Fruit fly (Drosophila melanogaster) whole organism, embryonic: ENCODE measurements around the gene CG42489.
A peak's percentile ranks its signal among the peaks of the same experiment; 100 is the strongest.

ENCODE experiments used
- Ada2b ChIP-seq: fragments of 200-800 bp; sonication (Bioruptor generic); IDR thresholded peaks from 2 replicates; pipeline ENCODE4 v1.3.6; 2022; ENCODE audit warnings: missing biosample characterization, missing genetic modification characterization
- Asciz ChIP-seq: fragments of 200-800 bp; sonication (Bioruptor generic); optimal IDR thresholded peaks from 2 replicates; lab custom pipeline; 2017; ENCODE audit warnings: missing biosample characterization, mild to moderate bottlenecking, missing genetic modification characterization, missing genetic modification reagents
- Atf-2 ChIP-seq: fragments of 200-800 bp; sonication (Bioruptor generic); optimal IDR thresholded peaks from 2 replicates; lab custom pipeline; 2016; ENCODE audit warnings: missing biosample characterization, missing genetic modification characterization
- Atf6 ChIP-seq: fragments of 200-800 bp; sonication (Bioruptor generic); IDR thresholded peaks from 2 replicates; pipeline ENCODE4 v1.3.6; 2022; ENCODE audit warnings: missing biosample characterization, missing genetic modification characterization
- CG10209 ChIP-seq: fragments of 200-800 bp; sonication (Bioruptor generic); optimal IDR thresholded peaks from 3 replicates; lab custom pipeline; 2017; ENCODE audit warnings: missing biosample characterization, mild to moderate bottlenecking, missing genetic modification characterization, missing genetic modification reagents
- CG10565 ChIP-seq: fragments of 200-800 bp; sonication (Bioruptor generic); optimal IDR thresholded peaks from 3 replicates; lab custom pipeline; 2016; ENCODE audit warnings: missing biosample characterization, mild to moderate bottlenecking, missing genetic modification characterization
- CG11247 ChIP-seq: fragments of 200-800 bp; sonication (Bioruptor generic); IDR thresholded peaks from 2 replicates; pipeline ENCODE4 v1.3.6; 2022; ENCODE audit warnings: missing biosample characterization, missing genetic modification characterization
- CG12155 ChIP-seq: fragments of 200-800 bp; sonication (Bioruptor generic); optimal IDR thresholded peaks from 3 replicates; lab custom pipeline; 2016; ENCODE audit warnings: missing biosample characterization, missing genetic modification characterization
- CG14441 ChIP-seq: fragments of 200-800 bp; sonication (Bioruptor generic); IDR thresholded peaks from 2 replicates; pipeline ENCODE4 v1.3.6; 2022; ENCODE audit warnings: missing biosample characterization, missing genetic modification characterization
- CG15073 ChIP-seq: fragments of 200-800 bp; sonication (Bioruptor generic); optimal IDR thresholded peaks from 2 replicates; lab custom pipeline; 2016; ENCODE audit warnings: missing biosample characterization, missing genetic modification characterization
- CG1603 ChIP-seq: fragments of 200-800 bp; sonication (Bioruptor generic); optimal IDR thresholded peaks from 2 replicates; lab custom pipeline; 2019; ENCODE audit warnings: missing biosample characterization, mild to moderate bottlenecking, missing genetic modification characterization, moderate library complexity
- CG16813 ChIP-seq: fragments of 200-800 bp; sonication (Bioruptor generic); IDR thresholded peaks from 3 replicates; pipeline ENCODE4 v1.3.6; 2022; ENCODE audit warnings: missing biosample characterization, missing genetic modification characterization; ENCODE audit not compliant: partially characterized antibody
- CG3995 ChIP-seq: fragments of 200-800 bp; sonication (Bioruptor generic); optimal IDR thresholded peaks from 3 replicates; lab custom pipeline; 2016; ENCODE audit warnings: missing biosample characterization, missing genetic modification characterization
- CG6854 ChIP-seq: fragments of 200-800 bp; sonication (Bioruptor generic); optimal IDR thresholded peaks from 3 replicates; lab custom pipeline; 2017; ENCODE audit warnings: missing biosample characterization, mild to moderate bottlenecking, missing genetic modification characterization
- CG7928 ChIP-seq: fragments of 200-800 bp; sonication (Bioruptor generic); optimal IDR thresholded peaks from 2 replicates; lab custom pipeline; 2017; ENCODE audit warnings: missing biosample characterization, mild to moderate bottlenecking, missing genetic modification characterization
- CG9876 ChIP-seq: fragments of 200-800 bp; sonication (Bioruptor generic); optimal IDR thresholded peaks from 2 replicates; lab custom pipeline; 2016; ENCODE audit warnings: missing biosample characterization, missing genetic modification characterization
- Ets97D ChIP-seq: fragments of 200-800 bp; sonication (Bioruptor generic); optimal IDR thresholded peaks from 3 replicates; lab custom pipeline; 2016; ENCODE audit warnings: missing biosample characterization, missing genetic modification characterization
- Fer3 ChIP-seq: fragments of 200-800 bp; sonication (Bioruptor generic); optimal IDR thresholded peaks from 2 replicates; lab custom pipeline; 2018; ENCODE audit warnings: missing biosample characterization, mild to moderate bottlenecking, missing genetic modification characterization, moderate library complexity
- GATAe ChIP-seq: fragments of 200-800 bp; sonication (Bioruptor generic); conservative IDR thresholded peaks from 2 replicates; pipeline ENCODE4 v1.3.6; 2022; ENCODE audit warnings: missing biosample characterization, missing genetic modification characterization
- HLH4C ChIP-seq: fragments of 200-800 bp; sonication (Bioruptor generic); IDR thresholded peaks from 3 replicates; pipeline ENCODE4 v1.3.6; 2022; ENCODE audit warnings: missing biosample characterization, missing genetic modification characterization; ENCODE audit not compliant: partially characterized antibody
- Hr51 ChIP-seq, 2 experiments: fragments of 200-800 bp; sonication (Bioruptor generic); optimal IDR thresholded peaks; 2 replicates in 1 of 2; 3 replicates in 1 of 2; lab custom pipeline; 2016 to 2018; ENCODE audit warnings: missing biosample characterization in 2 of 2, missing genetic modification characterization in 2 of 2, mild to moderate bottlenecking in 1 of 2, moderate library complexity in 1 of 2
- Jarid2 ChIP-seq: fragments of 200-800 bp; sonication (Bioruptor generic); optimal IDR thresholded peaks from 3 replicates; lab custom pipeline; 2017; ENCODE audit warnings: mild to moderate bottlenecking, missing biosample characterization, missing genetic modification reagents, missing genetic modification characterization
- Med ChIP-seq: fragments of 200-800 bp; sonication (Bioruptor generic); peaks from one replicate; lab custom pipeline; 2016; ENCODE audit warnings: missing biosample characterization, missing genetic modification characterization, mild to moderate bottlenecking, inconsistent platforms, moderate library complexity
- NK7.1 ChIP-seq: fragments of 200-800 bp; sonication (Bioruptor generic); optimal IDR thresholded peaks from 3 replicates; lab custom pipeline; 2016; ENCODE audit warnings: missing biosample characterization, missing genetic modification characterization
- Opbp ChIP-seq: fragments of 200-800 bp; sonication (Bioruptor generic); IDR thresholded peaks from 3 replicates; pipeline ENCODE4 v1.3.6; 2022; ENCODE audit warnings: missing biosample characterization, missing genetic modification characterization; ENCODE audit not compliant: partially characterized antibody
- Optix ChIP-seq: fragments of 200-800 bp; sonication (Bioruptor generic); IDR thresholded peaks from 3 replicates; pipeline ENCODE4 v1.3.6; 2022; ENCODE audit warnings: missing biosample characterization, missing genetic modification characterization
- Pdp1 ChIP-seq, 2 experiments: fragments of 200-800 bp; sonication (Bioruptor generic); optimal IDR thresholded peaks; 3 replicates each; lab custom pipeline; 2016; ENCODE audit warnings: missing biosample characterization in 2 of 2, missing genetic modification characterization in 2 of 2, mild to moderate bottlenecking in 1 of 2, moderate library complexity in 1 of 2
- Scr ChIP-seq: fragments of 200-800 bp; sonication (Bioruptor generic); IDR thresholded peaks from 2 replicates; pipeline ENCODE4 v1.3.6; 2022; ENCODE audit warnings: missing biosample characterization, missing genetic modification characterization; ENCODE audit not compliant: partially characterized antibody
- Side ChIP-seq: fragments of 200-800 bp; sonication (Bioruptor generic); optimal IDR thresholded peaks from 2 replicates; lab custom pipeline; 2016; ENCODE audit warnings: missing biosample characterization, missing genetic modification characterization
- Xrp1 ChIP-seq: fragments of 200-800 bp; sonication (Bioruptor generic); IDR thresholded peaks from 2 replicates; pipeline ENCODE4 v1.3.6; 2022; ENCODE audit warnings: missing biosample characterization, missing genetic modification characterization
- ab ChIP-seq: fragments of 200-800 bp; sonication (Bioruptor generic); optimal IDR thresholded peaks from 2 replicates; lab custom pipeline; 2016; ENCODE audit warnings: missing biosample characterization, missing genetic modification characterization
- al ChIP-seq: fragments of 200-800 bp; sonication (Bioruptor generic); IDR thresholded peaks from 2 replicates; pipeline ENCODE4 v1.3.6; 2022; ENCODE audit warnings: missing biosample characterization, missing genetic modification characterization
- btn ChIP-seq: fragments of 200-800 bp; sonication (Bioruptor generic); optimal IDR thresholded peaks from 2 replicates; lab custom pipeline; 2016; ENCODE audit warnings: missing biosample characterization, missing genetic modification characterization
- croc ChIP-seq: fragments of 200-800 bp; sonication (Bioruptor generic); conservative IDR thresholded peaks from 3 replicates; pipeline ENCODE4 v1.3.6; 2022; ENCODE audit warnings: missing biosample characterization, missing genetic modification characterization
- dimm ChIP-seq: fragments of 200-800 bp; sonication (Bioruptor generic); IDR thresholded peaks from 2 replicates; pipeline ENCODE4 v1.3.6; 2022; ENCODE audit warnings: missing biosample characterization, missing genetic modification characterization
- ewg ChIP-seq: fragments of 200-800 bp; sonication (Bioruptor generic); optimal IDR thresholded peaks from 3 replicates; lab custom pipeline; 2017; ENCODE audit warnings: mild to moderate bottlenecking, missing biosample characterization, missing genetic modification reagents, missing genetic modification characterization
- fd102C ChIP-seq: fragments of 200-800 bp; sonication (Bioruptor generic); optimal IDR thresholded peaks from 2 replicates; lab custom pipeline; 2018; ENCODE audit warnings: missing biosample characterization, mild to moderate bottlenecking, missing genetic modification characterization, moderate library complexity
- fd64A ChIP-seq: fragments of 200-800 bp; sonication (Bioruptor generic); optimal IDR thresholded peaks from 3 replicates; lab custom pipeline; 2018; ENCODE audit warnings: missing biosample characterization, mild to moderate bottlenecking, missing genetic modification characterization
- ftz-f1 ChIP-seq: fragments of 200-800 bp; sonication (Bioruptor generic); optimal IDR thresholded peaks from 2 replicates; lab custom pipeline; 2016; ENCODE audit warnings: missing biosample characterization, missing genetic modification characterization
- h ChIP-seq: fragments of >200 bp; optimal IDR thresholded peaks from 2 replicates; lab custom pipeline; 2017
- hb ChIP-seq: fragments of 200-800 bp; sonication (Bioruptor generic); IDR thresholded peaks from 3 replicates; pipeline ENCODE4 v1.3.6; 2022; ENCODE audit warnings: missing biosample characterization, missing genetic modification characterization; ENCODE audit not compliant: partially characterized antibody
- her ChIP-seq: fragments of 200-800 bp; sonication (Bioruptor generic); optimal IDR thresholded peaks from 2 replicates; lab custom pipeline; 2016; ENCODE audit warnings: missing biosample characterization, missing genetic modification characterization
- kah ChIP-seq: fragments of 200-800 bp; sonication (Bioruptor generic); optimal IDR thresholded peaks from 2 replicates; lab custom pipeline; 2018; ENCODE audit warnings: missing biosample characterization, mild to moderate bottlenecking, missing genetic modification characterization
- ken ChIP-seq: fragments of 200-800 bp; sonication (Bioruptor generic); IDR thresholded peaks from 3 replicates; pipeline ENCODE4 v1.3.6; 2022; ENCODE audit warnings: missing biosample characterization, missing genetic modification characterization
- lbe ChIP-seq: fragments of 200-800 bp; sonication (Bioruptor generic); optimal IDR thresholded peaks from 2 replicates; lab custom pipeline; 2016; ENCODE audit warnings: missing biosample characterization, mild to moderate bottlenecking, missing genetic modification characterization
- pan ChIP-seq, 4 experiments: fragments of >200 bp in 3 of 4; fragments of 200-800 bp in 1 of 4; sonication (Bioruptor generic) in 1 of 4; optimal IDR thresholded peaks in 3 of 4; IDR thresholded peaks in 1 of 4; 2 replicates each; pipeline versions ENCODE4 v1.3.6 to Lab custom; 2017 to 2022; ENCODE audit warnings: missing biosample characterization in 2 of 4, missing genetic modification characterization in 2 of 4, mixed read lengths in 1 of 4
- pum ChIP-seq: fragments of 200-800 bp; sonication (Bioruptor generic); optimal IDR thresholded peaks from 2 replicates; lab custom pipeline; 2016; ENCODE audit warnings: missing biosample characterization, missing genetic modification characterization
- tup ChIP-seq: fragments of 200-800 bp; sonication (Bioruptor generic); optimal IDR thresholded peaks from 2 replicates; lab custom pipeline; 2016; ENCODE audit warnings: missing biosample characterization, mild to moderate bottlenecking, missing genetic modification characterization, moderate library complexity
- zfh1 ChIP-seq: fragments of 200-800 bp; sonication (Bioruptor generic); IDR thresholded peaks from 3 replicates; pipeline ENCODE4 v1.3.6; 2022; ENCODE audit warnings: missing biosample characterization, missing genetic modification characterization

CG42489 gene

dm6 chr3R:8659200-8659897 is 4.8 kb upstream of the CG42489 start (continued):
- no peak for TF ChIP-seq CG6854 (GFP tag; lab: Kevin White, UChicago)
- TF ChIP-seq fd102C (GFP tag; lab: Kevin White, UChicago) = no peak
- no peak for TF ChIP-seq croc (GFP tag; lab: Robert Waterston, UW)
- peak; percentile 46; the same call in 1 of the 2 replicates for TF ChIP-seq Ada2b
- TF ChIP-seq CG7928 (GFP tag; lab: Kevin White, UChicago) = no peak
- peak; percentile 42 for TF ChIP-seq Xrp1 (GFP tag; lab: Robert Waterston, UW)
- TF ChIP-seq btn (GFP tag; lab: Kevin White, UChicago) = no peak
- TF ChIP-seq CG12155 (GFP tag; lab: Kevin White, UChicago) = peak; percentile 48
- peak; percentile 29 for TF ChIP-seq fd64A (GFP tag; lab: Kevin White, UChicago)
- no peak for TF ChIP-seq hb (GFP tag; lab: Robert Waterston, UW)
- no peak for TF ChIP-seq HLH4C (GFP tag; lab: Robert Waterston, UW)
- TF ChIP-seq h (lab: Kevin White, UChicago) = no peak
- TF ChIP-seq NK7.1 (GFP tag; lab: Kevin White, UChicago) = peak; percentile 42
- peak; percentile 42; the same call in 1 of the 3 replicates for TF ChIP-seq Optix (GFP tag; lab: Robert Waterston, UW)
- no peak for TF ChIP-seq pan (optimal IDR thresholded peaks at IDR 0.05; lab: Kevin White, UChicago)
- TF ChIP-seq pan (GFP tag; optimal IDR thresholded peaks at IDR 0.05 in 1 of 2, IDR thresholded peaks at IDR 0.05 in 1 of 2) = no peak
- TF ChIP-seq ftz-f1 (GFP tag; lab: Kevin White, UChicago) = peak; percentile 89
- TF ChIP-seq Atf6 (GFP tag; lab: Robert Waterston, UW) = peak; percentile 73
- TF ChIP-seq Asciz (GFP tag; lab: Kevin White, UChicago) = peak; percentile 25
- TF ChIP-seq kah = peak; percentile 41
- TF ChIP-seq CG15073 = no peak
- peak; percentile 7 for TF ChIP-seq ewg (GFP tag; lab: Kevin White, UChicago)
- TF ChIP-seq her (GFP tag; lab: Kevin White, UChicago) = peak; percentile 52
- no peak for TF ChIP-seq dimm (GFP tag; lab: Robert Waterston, UW)
- TF ChIP-seq Scr = peak; percentile 31; the same call in 1 of the 2 replicates
- no peak for TF ChIP-seq Atf-2 (GFP tag; lab: Kevin White, UChicago)
- TF ChIP-seq Med (GFP tag; lab: Kevin White, UChicago) = peak; percentile 75
- no peak for TF ChIP-seq GATAe (GFP tag; lab: Robert Waterston, UW)
- no peak for TF ChIP-seq CG9876
- peak; percentile 53 for TF ChIP-seq CG10209 (GFP tag; lab: Kevin White, UChicago)
- peak; percentile 85 for TF ChIP-seq CG3995 (GFP tag; lab: Kevin White, UChicago)
- TF ChIP-seq Side (GFP tag; lab: Kevin White, UChicago) = peak; percentile 31
- no peak for TF ChIP-seq tup (GFP tag; lab: Kevin White, UChicago)
- TF ChIP-seq Ets97D = peak; percentile 20
- TF ChIP-seq CG1603 = peak; percentile 45
- no peak for TF ChIP-seq CG16813 (GFP tag; lab: Robert Waterston, UW)
- TF ChIP-seq pum (GFP tag; lab: Kevin White, UChicago) = peak; percentile 7
- TF ChIP-seq Fer3 (tag; lab: Kevin White, UChicago) = peak; percentile 69
- TF ChIP-seq Jarid2 (GFP tag; lab: Kevin White, UChicago) = no peak
- 0 out of 3 replicates have a peak, but pooled peaks have one; percentile 27 for TF ChIP-seq Opbp (GFP tag; lab: Robert Waterston, UW)
- peak; percentile 6 for TF ChIP-seq lbe (GFP tag; lab: Kevin White, UChicago)
- TF ChIP-seq zfh1 (GFP tag; lab: Robert Waterston, UW) = peak; percentile 75; the same call in 2 of the 3 replicates
- no peak for TF ChIP-seq ab
- TF ChIP-seq CG11247 = no peak
- TF ChIP-seq CG14441 (GFP tag; lab: Robert Waterston, UW) = peak; percentile 65
- TF ChIP-seq Hr51 (GFP tag; optimal IDR thresholded peaks at IDR 0.05; lab: Kevin White, UChicago) = peak; percentile 14 to 67
- TF ChIP-seq CG10565 (GFP tag; lab: Kevin White, UChicago) = no peak
- TF ChIP-seq al (GFP tag; lab: Robert Waterston, UW) = no peak
- peak; percentile 64 to 93 for TF ChIP-seq Pdp1 (GFP tag; optimal IDR thresholded peaks at IDR 0.05; lab: Kevin White, UChicago)
- 0 out of 3 replicates have a peak, but pooled peaks have one; percentile 18 for TF ChIP-seq ken (GFP tag; lab: Robert Waterston, UW)
